Worm (Caenorhabditis elegans): ENCODE measurements around the gene C50C3.5.

DNA sequence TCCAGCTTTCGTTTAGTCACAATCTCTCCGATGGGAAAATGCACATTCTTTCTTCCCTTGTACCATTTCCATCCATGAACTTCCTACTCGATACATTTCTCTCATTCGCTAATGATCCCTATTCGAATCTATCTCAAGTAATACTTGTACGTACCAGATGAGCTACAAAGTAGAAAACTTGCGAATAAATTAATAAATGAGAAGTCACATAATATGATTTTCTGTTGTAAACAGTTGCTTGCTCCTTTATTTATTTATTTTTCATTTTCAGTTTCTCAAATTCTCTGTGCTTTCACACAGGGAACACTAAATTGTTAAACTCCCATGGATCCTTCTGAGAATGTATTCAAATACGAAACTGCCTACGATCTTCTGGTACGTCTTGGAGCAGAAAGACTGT is 47.2 kb downstream of the C50C3.5 start, which contains the start of gene rfs-1:
- TF ChIP-seq nhr-77 (tag; optimal IDR thresholded peaks at IDR 0.05) (no peak), peb-1 (tag; optimal IDR thresholded peaks at IDR 0.05) (no peak), unc-62 (GFP tag; optimal IDR thresholded peaks at IDR 0.05) (no peak), unc-55 (GFP tag; optimal IDR thresholded peaks at IDR 0.05) (no peak), lin-13 (GFP tag; optimal IDR thresholded peaks at IDR 0.05) (no peak), nhr-23 (tag; optimal IDR thresholded peaks at IDR 0.05) (no peak)
